Fruit fly (Drosophila melanogaster): ENCODE data around the gene Edg84A.

Gene Edg84A

DNA sequence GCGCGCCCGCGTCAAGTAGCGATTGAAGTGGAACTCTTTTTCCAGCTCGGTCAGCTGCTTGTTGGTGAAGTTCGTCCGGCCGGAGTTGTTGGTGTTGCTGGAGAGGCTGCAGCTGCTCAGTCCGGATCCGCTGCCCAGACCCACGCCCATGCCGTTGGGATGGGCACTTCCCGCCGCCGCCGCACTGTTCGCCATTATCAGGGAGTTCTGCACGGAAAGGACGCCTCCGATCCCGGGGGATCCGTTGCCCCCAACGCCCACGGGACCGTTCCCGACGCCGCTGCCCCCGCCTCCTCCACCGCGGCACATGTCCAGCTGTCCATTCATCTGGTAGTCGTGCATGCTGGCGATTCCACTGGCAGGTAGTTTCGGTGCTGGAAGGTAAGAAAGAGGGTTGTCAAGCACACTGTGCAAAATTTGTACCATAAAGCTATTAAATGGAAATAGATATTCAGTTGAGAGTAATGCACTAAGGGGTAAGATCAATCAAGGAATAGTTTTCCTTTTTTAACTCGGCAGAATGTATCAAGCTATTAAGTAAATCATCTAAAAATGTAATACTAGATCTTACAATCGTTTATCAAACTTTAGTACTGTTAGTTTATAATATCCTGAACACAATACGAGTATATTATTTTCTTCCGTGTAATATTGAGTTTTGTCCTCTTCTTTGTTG, 21.5 kb upstream of the Edg84A start (continued):
- no peak for TF ChIP-seq BtbVII (GFP tag; optimal IDR thresholded peaks at IDR 0.05)
- no peak for TF ChIP-seq CG32767 (GFP tag; IDR thresholded peaks at IDR 0.05)
- no peak for TF ChIP-seq Drgx (GFP tag; IDR thresholded peaks at IDR 0.05)
- no peak for TF ChIP-seq CG12744 (GFP tag; optimal IDR thresholded peaks at IDR 0.05)
- no peak for TF ChIP-seq CG1233 (GFP tag; optimal IDR thresholded peaks at IDR 0.05)
- TF ChIP-seq br (optimal IDR thresholded peaks at IDR 0.05): no peak
- TF ChIP-seq CG2712 (tag; optimal IDR thresholded peaks at IDR 0.05): peak; percentile 47
- no peak for TF ChIP-seq CrebB (tag; optimal IDR thresholded peaks at IDR 0.05)
- peak; percentile 28 for TF ChIP-seq Elba2 (GFP tag; optimal IDR thresholded peaks at IDR 0.05)
- no peak for TF ChIP-seq CG13624 (GFP tag; optimal IDR thresholded peaks at IDR 0.05)
- no peak for TF ChIP-seq tup (GFP tag; optimal IDR thresholded peaks at IDR 0.05)
- TF ChIP-seq tap (tag; optimal IDR thresholded peaks at IDR 0.05): no peak
- no peak for TF ChIP-seq Sry-β (GFP tag; optimal IDR thresholded peaks at IDR 0.05)
- no peak for TF ChIP-seq slbo (GFP tag; IDR thresholded peaks at IDR 0.05)
- no peak for TF ChIP-seq Stat92E (GFP tag; optimal IDR thresholded peaks at IDR 0.05)
- no peak for TF ChIP-seq lmd (GFP tag; IDR thresholded peaks at IDR 0.05)
- TF ChIP-seq H2.0 (GFP tag; IDR thresholded peaks at IDR 0.05): no peak
- TF ChIP-seq CG17802 (tag; optimal IDR thresholded peaks at IDR 0.05): no peak
- peak; percentile 65 for TF ChIP-seq Hr39 (optimal IDR thresholded peaks at IDR 0.05)

- 0 out of 3 replicates have a peak, but pooled peaks have one; percentile 1 for TF ChIP-seq row (GFP tag; IDR thresholded peaks at IDR 0.05)
- TF ChIP-seq Dek (tag; optimal IDR thresholded peaks at IDR 0.05): no peak
- peak in 1 of 2 experiments; percentile 93 for TF ChIP-seq tll (GFP tag; optimal IDR thresholded peaks at IDR 0.05)
These were observed 21.0 kb upstream of the Edg84A start for dm6 chr3R:6663289-6663666.

dm6 chr3R:6664371-6665116, 19.7 kb upstream of the Edg84A start:
- peak; percentile 8 for TF ChIP-seq btn (GFP tag; optimal IDR thresholded peaks at IDR 0.05)
- no peak for TF ChIP-seq CG4820 (GFP tag; optimal IDR thresholded peaks at IDR 0.05)
- peak; percentile 18 for TF ChIP-seq CG13424 (tag; optimal IDR thresholded peaks at IDR 0.05)
- TF ChIP-seq esg (GFP tag; conservative IDR thresholded peaks at IDR 0.05): no peak
- TF ChIP-seq CG10959 (GFP tag; IDR thresholded peaks at IDR 0.05): 0 out of 2 replicates have a peak, but pooled peaks have one; percentile 42
- peak; percentile 35 for TF ChIP-seq dmrt99B (tag; optimal IDR thresholded peaks at IDR 0.05)
- TF ChIP-seq ewg (GFP tag; optimal IDR thresholded peaks at IDR 0.05): no peak
- peak; percentile 77 for TF ChIP-seq CG31441 (GFP tag; IDR thresholded peaks at IDR 0.05)
- TF ChIP-seq CG17328 (GFP tag; IDR thresholded peaks at IDR 0.05): 0 out of 2 replicates have a peak, but pooled peaks have one; percentile 7
- no peak for TF ChIP-seq CG6254 (GFP tag; optimal IDR thresholded peaks at IDR 0.05)
- peak; percentile 66 for TF ChIP-seq E2f2 (GFP tag; IDR thresholded peaks at IDR 0.05)
- peak; percentile 25; the same call in 1 of the 3 replicates for TF ChIP-seq row (GFP tag; IDR thresholded peaks at IDR 0.05)
- TF ChIP-seq CG17361 (GFP tag; IDR thresholded peaks at IDR 0.05): peak; percentile 75
- no peak for TF ChIP-seq CG9797 (GFP tag; optimal IDR thresholded peaks at IDR 0.05)
- peak; percentile 51 for TF ChIP-seq nmo (GFP tag; optimal IDR thresholded peaks at IDR 0.05)
- peak; percentile 15 for TF ChIP-seq CG7839 (tag; optimal IDR thresholded peaks at IDR 0.05)
- TF ChIP-seq Rx (GFP tag; IDR thresholded peaks at IDR 0.05): 0 out of 2 replicates have a peak, but pooled peaks have one; percentile 4
- TF ChIP-seq CG6791 (GFP tag; IDR thresholded peaks at IDR 0.05; ENCODE audit: partially characterized antibody): peak; percentile 44; the same call in 1 of the 3 replicates
- TF ChIP-seq cato (GFP tag; optimal IDR thresholded peaks at IDR 0.05; ENCODE audit: borderline replicate concordance): no peak
- no peak for TF ChIP-seq Atf6 (GFP tag; IDR thresholded peaks at IDR 0.05)
- no peak; the same call in 1 of the 2 replicates for TF ChIP-seq ara (GFP tag; IDR thresholded peaks at IDR 0.05)
- peak; percentile 25 for TF ChIP-seq phol (tag; optimal IDR thresholded peaks at IDR 0.05)
- no peak for TF ChIP-seq Side (GFP tag; optimal IDR thresholded peaks at IDR 0.05)
- peak; percentile 16 for TF ChIP-seq D19A (tag; optimal IDR thresholded peaks at IDR 0.05)
- 0 out of 2 replicates have a peak, but pooled peaks have one; percentile 51 for TF ChIP-seq chm (GFP tag; IDR thresholded peaks at IDR 0.05)
- TF ChIP-seq CG17829 (tag; optimal IDR thresholded peaks at IDR 0.05): no peak

Measured in whole organism, embryonic.